Fruit fly (Drosophila melanogaster) whole organism, embryonic: Measurements from ENCODE around the gene His3.3A.
A peak's percentile ranks its signal among the peaks of the same experiment; 100 is the strongest.

Source experiments
- Ada2b ChIP-seq: fragments of 200-800 bp; sonication (Bioruptor generic); IDR thresholded peaks from 2 replicates; pipeline ENCODE4 v1.3.6; 2022; ENCODE audit warnings: missing biosample characterization, missing genetic modification characterization
- CG10543 ChIP-seq: fragments of 200-800 bp; sonication (Bioruptor generic); optimal IDR thresholded peaks from 3 replicates; lab custom pipeline; 2017; ENCODE audit warnings: missing biosample characterization, mild to moderate bottlenecking, missing genetic modification characterization, moderate library complexity
- CG12155 ChIP-seq: fragments of 200-800 bp; sonication (Bioruptor generic); optimal IDR thresholded peaks from 3 replicates; lab custom pipeline; 2016; ENCODE audit warnings: missing biosample characterization, missing genetic modification characterization
- CG12744 ChIP-seq: fragments of 200-800 bp; sonication (Bioruptor generic); optimal IDR thresholded peaks from 2 replicates; lab custom pipeline; 2016; ENCODE audit warnings: missing biosample characterization, missing genetic modification characterization
- CG14014 ChIP-seq: fragments of 200-800 bp; sonication (Bioruptor generic); IDR thresholded peaks from 2 replicates; pipeline ENCODE4 v1.3.6; 2022; ENCODE audit warnings: missing biosample characterization, missing genetic modification characterization
- CG14860 ChIP-seq: fragments of 200-800 bp; sonication (Bioruptor generic); IDR thresholded peaks from 3 replicates; pipeline ENCODE4 v1.3.6; 2022; ENCODE audit warnings: missing biosample characterization, missing genetic modification characterization; ENCODE audit not compliant: partially characterized antibody
- CG15011 ChIP-seq: fragments of 200-800 bp; sonication (Bioruptor generic); optimal IDR thresholded peaks from 3 replicates; lab custom pipeline; 2018; ENCODE audit warnings: missing biosample characterization, mild to moderate bottlenecking, missing genetic modification characterization
- CG15514 ChIP-seq: fragments of 200-800 bp; sonication (Bioruptor generic); optimal IDR thresholded peaks from 3 replicates; lab custom pipeline; 2017; ENCODE audit warnings: missing biosample characterization, missing genetic modification characterization, mild to moderate bottlenecking, moderate library complexity, missing genetic modification reagents
- CG17186 ChIP-seq: fragments of 200-800 bp; sonication (Bioruptor generic); optimal IDR thresholded peaks from 3 replicates; lab custom pipeline; 2017; ENCODE audit warnings: missing biosample characterization, missing genetic modification reagents, missing genetic modification characterization
- CG34224 ChIP-seq: fragments of 200-800 bp; sonication (Bioruptor generic); IDR thresholded peaks from 3 replicates; pipeline ENCODE4 v1.3.6; 2022; ENCODE audit warnings: missing biosample characterization, missing genetic modification characterization; ENCODE audit not compliant: partially characterized antibody
- CG3847 ChIP-seq: fragments of 200-800 bp; sonication (Bioruptor generic); IDR thresholded peaks from 2 replicates; pipeline ENCODE4 v1.3.6; 2022; ENCODE audit warnings: missing biosample characterization, missing genetic modification characterization
- CG7357 ChIP-seq: fragments of 200-800 bp; sonication (Bioruptor generic); IDR thresholded peaks from 3 replicates; pipeline ENCODE4 v1.3.6; 2022; ENCODE audit warnings: missing biosample characterization, missing genetic modification characterization
- CTCF ChIP-seq: fragments of 200-800 bp; sonication (Bioruptor generic); optimal IDR thresholded peaks from 2 replicates; lab custom pipeline; 2017; ENCODE audit warnings: missing biosample characterization, mild to moderate bottlenecking, missing genetic modification characterization, moderate library complexity
- CoRest ChIP-seq: fragments of 200-800 bp; sonication (Bioruptor generic); optimal IDR thresholded peaks from 3 replicates; lab custom pipeline; 2018; ENCODE audit warnings: missing biosample characterization, mild to moderate bottlenecking, missing genetic modification characterization, moderate library complexity
- Dad ChIP-seq: fragments of 200-800 bp; sonication (Bioruptor generic); optimal IDR thresholded peaks from 3 replicates; lab custom pipeline; 2016; ENCODE audit warnings: missing biosample characterization, missing genetic modification characterization
- E2f2 ChIP-seq: fragments of 200-800 bp; sonication (Bioruptor generic); IDR thresholded peaks from 2 replicates; pipeline ENCODE4 v1.3.6; 2022; ENCODE audit warnings: missing biosample characterization, missing genetic modification characterization
- Ets97D ChIP-seq: fragments of 200-800 bp; sonication (Bioruptor generic); optimal IDR thresholded peaks from 3 replicates; lab custom pipeline; 2016; ENCODE audit warnings: missing biosample characterization, missing genetic modification characterization
- Fer3 ChIP-seq: fragments of 200-800 bp; sonication (Bioruptor generic); optimal IDR thresholded peaks from 2 replicates; lab custom pipeline; 2018; ENCODE audit warnings: missing biosample characterization, mild to moderate bottlenecking, missing genetic modification characterization, moderate library complexity
- Hand ChIP-seq: fragments of 200-800 bp; sonication (Bioruptor generic); optimal IDR thresholded peaks from 2 replicates; lab custom pipeline; 2017; ENCODE audit warnings: mild to moderate bottlenecking, missing biosample characterization, missing genetic modification reagents, missing genetic modification characterization
- Meics ChIP-seq: fragments of 200-800 bp; sonication (Bioruptor generic); optimal IDR thresholded peaks from 2 replicates; lab custom pipeline; 2017; ENCODE audit warnings: missing biosample characterization, mild to moderate bottlenecking, missing genetic modification characterization
- NC2β ChIP-seq: fragments of 200-800 bp; sonication (Bioruptor generic); optimal IDR thresholded peaks from 2 replicates; lab custom pipeline; 2016; ENCODE audit warnings: missing biosample characterization, missing genetic modification characterization
- Nf-YB ChIP-seq: fragments of 200-800 bp; sonication (Bioruptor generic); optimal IDR thresholded peaks from 3 replicates; lab custom pipeline; 2019; ENCODE audit warnings: missing biosample characterization, mild to moderate bottlenecking, missing genetic modification characterization, moderate library complexity
- Nf-YC ChIP-seq: fragments of 200-800 bp; optimal IDR thresholded peaks from 3 replicates; lab custom pipeline; 2019; ENCODE audit warnings: missing biosample characterization, mild to moderate bottlenecking, missing genetic modification characterization, moderate library complexity
- ap ChIP-seq: fragments of 200-800 bp; sonication (Bioruptor generic); IDR thresholded peaks from 2 replicates; pipeline ENCODE4 v1.3.6; 2022; ENCODE audit warnings: missing biosample characterization, missing genetic modification characterization
- bab2 ChIP-seq: fragments of 200-800 bp; sonication (Bioruptor generic); optimal IDR thresholded peaks from 2 replicates; lab custom pipeline; 2016; ENCODE audit warnings: missing biosample characterization, missing genetic modification characterization
- chinmo ChIP-seq: fragments of 200-800 bp; sonication (Bioruptor generic); IDR thresholded peaks from 4 replicates; pipeline ENCODE4 v1.3.6; 2022; ENCODE audit warnings: missing biosample characterization, missing genetic modification characterization; ENCODE audit not compliant: partially characterized antibody
- ci ChIP-seq: fragments of 200-800 bp; sonication (Bioruptor generic); IDR thresholded peaks from 3 replicates; pipeline ENCODE4 v1.3.6; 2022; ENCODE audit warnings: missing biosample characterization, missing genetic modification characterization
- crol ChIP-seq: fragments of 200-800 bp; sonication (Bioruptor generic); IDR thresholded peaks from 2 replicates; pipeline ENCODE4 v1.3.6; 2022; ENCODE audit warnings: missing biosample characterization, missing genetic modification characterization
- ftz-f1 ChIP-seq: fragments of 200-800 bp; sonication (Bioruptor generic); optimal IDR thresholded peaks from 2 replicates; lab custom pipeline; 2016; ENCODE audit warnings: missing biosample characterization, missing genetic modification characterization
- fu2 ChIP-seq: fragments of 200-800 bp; sonication (Bioruptor generic); optimal IDR thresholded peaks from 2 replicates; lab custom pipeline; 2016; ENCODE audit warnings: missing biosample characterization, missing genetic modification characterization
- gfzf ChIP-seq: fragments of 200-800 bp; sonication (Bioruptor generic); optimal IDR thresholded peaks from 2 replicates; lab custom pipeline; 2016; ENCODE audit warnings: missing biosample characterization, mild to moderate bottlenecking, missing genetic modification characterization, moderate library complexity
- klu ChIP-seq: fragments of 200-800 bp; sonication (Bioruptor generic); IDR thresholded peaks from 2 replicates; pipeline ENCODE4 v1.3.6; 2022; ENCODE audit warnings: missing biosample characterization, missing genetic modification characterization
- lab ChIP-seq: fragments of 200-800 bp; sonication (Bioruptor generic); optimal IDR thresholded peaks from 3 replicates; lab custom pipeline; 2017; ENCODE audit warnings: missing biosample characterization, missing genetic modification characterization, mild to moderate bottlenecking, moderate library complexity, missing genetic modification reagents
- lmd ChIP-seq: fragments of 200-800 bp; sonication (Bioruptor generic); IDR thresholded peaks from 2 replicates; pipeline ENCODE4 v1.3.6; 2022; ENCODE audit warnings: missing biosample characterization, missing genetic modification characterization
- mam ChIP-seq: fragments of 200-800 bp; sonication (Bioruptor generic); optimal IDR thresholded peaks from 3 replicates; lab custom pipeline; 2016; ENCODE audit warnings: missing biosample characterization, missing genetic modification characterization
- nom ChIP-seq: fragments of 200-800 bp; sonication (Bioruptor generic); optimal IDR thresholded peaks from 2 replicates; lab custom pipeline; 2017; ENCODE audit warnings: missing biosample characterization, missing genetic modification characterization, mild to moderate bottlenecking, moderate library complexity, missing genetic modification reagents
- org-1 ChIP-seq: fragments of 200-800 bp; sonication (Bioruptor generic); optimal IDR thresholded peaks from 2 replicates; lab custom pipeline; 2017; ENCODE audit warnings: missing biosample characterization, missing genetic modification characterization
- prd ChIP-seq, 3 experiments: fragments of >200 bp in 2 of 3; fragments of 200-800 bp in 1 of 3; sonication (Bioruptor generic) in 1 of 3; optimal IDR thresholded peaks in 2 of 3; IDR thresholded peaks in 1 of 3; 2 replicates in 2 of 3; 3 replicates in 1 of 3; pipeline versions ENCODE4 v1.3.6 to Lab custom; 2017 to 2022; ENCODE audit warnings: missing biosample characterization in 1 of 3, missing genetic modification characterization in 1 of 3
- pros ChIP-seq: fragments of 200-800 bp; sonication (Bioruptor generic); optimal IDR thresholded peaks from 3 replicates; lab custom pipeline; 2019; ENCODE audit warnings: missing biosample characterization, mild to moderate bottlenecking, missing genetic modification characterization, moderate library complexity
- pzg ChIP-seq: fragments of 200-800 bp; sonication (Bioruptor generic); optimal IDR thresholded peaks from 3 replicates; lab custom pipeline; 2018; ENCODE audit warnings: missing biosample characterization, mild to moderate bottlenecking, missing genetic modification characterization, moderate library complexity
- repo ChIP-seq: fragments of 200-800 bp; sonication (Bioruptor generic); optimal IDR thresholded peaks from 2 replicates; lab custom pipeline; 2016; ENCODE audit warnings: missing biosample characterization, missing genetic modification characterization
- row ChIP-seq: fragments of 200-800 bp; sonication (Bioruptor generic); IDR thresholded peaks from 3 replicates; pipeline ENCODE4 v1.3.6; 2022; ENCODE audit warnings: missing biosample characterization, missing genetic modification characterization
- sd ChIP-seq: fragments of 200-800 bp; sonication (Bioruptor generic); optimal IDR thresholded peaks from 3 replicates; lab custom pipeline; 2018; ENCODE audit warnings: missing biosample characterization, mild to moderate bottlenecking, missing genetic modification characterization, moderate library complexity
- sens ChIP-seq: fragments of 200-800 bp; sonication (Bioruptor generic); peaks from one replicate; lab custom pipeline; 2016; ENCODE audit warnings: missing biosample characterization, missing genetic modification characterization
- sens-2 ChIP-seq: fragments of 200-800 bp; sonication (Bioruptor generic); IDR thresholded peaks from 2 replicates; pipeline ENCODE4 v1.3.6; 2022; ENCODE audit warnings: missing biosample characterization, missing genetic modification characterization
- sug ChIP-seq: fragments of 200-800 bp; optimal IDR thresholded peaks from 2 replicates; lab custom pipeline; 2019; ENCODE audit warnings: missing biosample characterization, mild to moderate bottlenecking, missing genetic modification characterization, moderate library complexity
- tin ChIP-seq: fragments of 200-800 bp; sonication (Bioruptor generic); optimal IDR thresholded peaks from 3 replicates; lab custom pipeline; 2016; ENCODE audit warnings: missing biosample characterization, missing genetic modification characterization
- tna ChIP-seq: fragments of 200-800 bp; sonication (Bioruptor generic); IDR thresholded peaks from 2 replicates; pipeline ENCODE4 v1.3.6; 2022; ENCODE audit warnings: missing biosample characterization, missing genetic modification characterization; ENCODE audit not compliant: partially characterized antibody
- trem ChIP-seq: fragments of 200-800 bp; optimal IDR thresholded peaks from 3 replicates; lab custom pipeline; 2019; ENCODE audit warnings: missing biosample characterization, mild to moderate bottlenecking, missing genetic modification characterization, moderate library complexity
- vvl ChIP-seq: fragments of 200-800 bp; sonication (Bioruptor generic); IDR thresholded peaks from 2 replicates; pipeline ENCODE4 v1.3.6; 2022; ENCODE audit warnings: missing biosample characterization, missing genetic modification characterization
- yki ChIP-seq: fragments of >200 bp; optimal IDR thresholded peaks from 3 replicates; lab custom pipeline; 2018

Gene His3.3A

dm6 chr2L:5054953-5055352 is at the start of gene His3.3A, which contains the start of gene CG14036 (continued):
- TF ChIP-seq vvl (GFP tag; lab: Robert Waterston, UW) (0 out of 2 replicates have a peak, but pooled peaks have one; percentile 47), CTCF (peak; percentile 33), Ada2b (no peak), ftz-f1 (GFP tag; lab: Kevin White, UChicago) (peak; percentile 30), ci (GFP tag; lab: Robert Waterston, UW) (peak; percentile 58; the same call in 1 of the 3 replicates), tna (GFP tag; lab: Robert Waterston, UW) (peak; percentile 59; the same call in 1 of the 2 replicates), sens-2 (no peak), org-1 (GFP tag; lab: Kevin White, UChicago) (no peak), CG3847 (GFP tag; lab: Robert Waterston, UW) (peak; percentile 35; the same call in 1 of the 2 replicates), ap (GFP tag; lab: Robert Waterston, UW) (no peak), NC2β (GFP tag; lab: Kevin White, UChicago) (peak; percentile 4), CoRest (tag; lab: Kevin White, UChicago) (peak; percentile 30), sd (peak; percentile 86), tin (GFP tag; lab: Kevin White, UChicago) (no peak), bab2 (GFP tag; lab: Kevin White, UChicago) (peak; percentile 6), E2f2 (GFP tag; lab: Robert Waterston, UW) (peak; percentile 91), prd (optimal IDR thresholded peaks at IDR 0.05; lab: Kevin White, UChicago) (no peak), prd (GFP tag; IDR thresholded peaks at IDR 0.05; lab: Robert Waterston, UW) (no peak), Meics (GFP tag; lab: Kevin White, UChicago) (no peak), CG10543 (GFP tag; lab: Kevin White, UChicago) (no peak), Ets97D (GFP tag; lab: Kevin White, UChicago) (peak; percentile 81), Nf-YC (tag; lab: Kevin White, UChicago) (peak; percentile 37), CG34224 (GFP tag; lab: Robert Waterston, UW) (peak; percentile 80), CG12155 (no peak), crol (GFP tag; lab: Robert Waterston, UW) (peak; percentile 98), yki (lab: Kevin White, UChicago) (no peak), CG15514 (peak; percentile 82), fu2 (GFP tag; lab: Kevin White, UChicago) (no peak), mam (GFP tag; lab: Kevin White, UChicago) (no peak), CG15011 (no peak), pzg (GFP tag; lab: Kevin White, UChicago) (peak; percentile 96), klu (GFP tag; lab: Robert Waterston, UW) (no peak), Nf-YB (GFP tag; lab: Kevin White, UChicago) (no peak), lmd (GFP tag; lab: Robert Waterston, UW) (no peak), pros (GFP tag; lab: Kevin White, UChicago) (no peak), CG7357 (GFP tag; lab: Robert Waterston, UW) (no peak), CG14860 (peak; percentile 58; the same call in 2 of the 3 replicates), CG14014 (no peak), CG12744 (GFP tag; lab: Kevin White, UChicago) (no peak), trem (tag; lab: Kevin White, UChicago) (peak; percentile 75), row (GFP tag; lab: Robert Waterston, UW) (peak; percentile 51; the same call in 2 of the 3 replicates), Fer3 (tag; lab: Kevin White, UChicago) (no peak), sens (GFP tag; lab: Kevin White, UChicago) (peak; percentile 83), repo (GFP tag; lab: Kevin White, UChicago) (no peak), gfzf (GFP tag; lab: Kevin White, UChicago) (peak; percentile 73), sug (tag; lab: Kevin White, UChicago) (peak; percentile 43), nom (GFP tag; lab: Kevin White, UChicago) (peak; percentile 29), lab (GFP tag; lab: Kevin White, UChicago) (peak; percentile 35), CG17186 (peak; percentile 56), chinmo (GFP tag; lab: Robert Waterston, UW) (peak; percentile 68; the same call in 1 of the 4 replicates), Dad (GFP tag; lab: Kevin White, UChicago) (peak; percentile 41), Hand (GFP tag; lab: Kevin White, UChicago) (no peak)
